Fruit fly (Drosophila melanogaster) whole organism, embryonic: ENCODE data around the gene CG8329.
A peak's percentile ranks its signal among the peaks of the same experiment; 100 is the strongest.

Experiments
- Adf1 ChIP-seq: fragments of 200-800 bp; sonication (Bioruptor generic); IDR thresholded peaks from 2 replicates; pipeline ENCODE4 v1.3.6; 2022; ENCODE audit warnings: missing biosample characterization, missing genetic modification characterization
- C15 ChIP-seq: fragments of 200-800 bp; sonication (Bioruptor generic); IDR thresholded peaks from 3 replicates; pipeline ENCODE4 v1.3.6; 2022; ENCODE audit warnings: missing biosample characterization, missing genetic modification characterization
- CG10267 ChIP-seq: fragments of 200-800 bp; sonication (Bioruptor generic); optimal IDR thresholded peaks from 2 replicates; lab custom pipeline; 2018; ENCODE audit warnings: missing biosample characterization, mild to moderate bottlenecking, missing genetic modification characterization, moderate library complexity
- CG10543 ChIP-seq: fragments of 200-800 bp; sonication (Bioruptor generic); optimal IDR thresholded peaks from 3 replicates; lab custom pipeline; 2017; ENCODE audit warnings: missing biosample characterization, mild to moderate bottlenecking, missing genetic modification characterization, moderate library complexity
- CG11247 ChIP-seq: fragments of 200-800 bp; sonication (Bioruptor generic); IDR thresholded peaks from 2 replicates; pipeline ENCODE4 v1.3.6; 2022; ENCODE audit warnings: missing biosample characterization, missing genetic modification characterization
- CG11695 ChIP-seq: fragments of 200-800 bp; sonication (Bioruptor generic); IDR thresholded peaks from 3 replicates; pipeline ENCODE4 v1.3.6; 2022; ENCODE audit warnings: missing biosample characterization, missing genetic modification characterization
- CG12236 ChIP-seq: fragments of 200-800 bp; sonication (Bioruptor generic); optimal IDR thresholded peaks from 2 replicates; lab custom pipeline; 2016; ENCODE audit warnings: missing biosample characterization, missing genetic modification characterization
- CG1602 ChIP-seq: fragments of 200-800 bp; sonication (Bioruptor generic); optimal IDR thresholded peaks from 3 replicates; lab custom pipeline; 2016; ENCODE audit warnings: missing biosample characterization, missing genetic modification characterization
- CG31224 ChIP-seq: fragments of 200-800 bp; sonication (Bioruptor generic); IDR thresholded peaks from 2 replicates; pipeline ENCODE4 v1.3.6; 2022; ENCODE audit warnings: missing biosample characterization, missing genetic modification characterization
- CG32767 ChIP-seq: fragments of 200-800 bp; sonication (Bioruptor generic); IDR thresholded peaks from 2 replicates; pipeline ENCODE4 v1.3.6; 2022; ENCODE audit warnings: missing biosample characterization, missing genetic modification characterization
- CG32772 ChIP-seq: fragments of 200-800 bp; sonication (Bioruptor generic); IDR thresholded peaks from 2 replicates; pipeline ENCODE4 v1.3.6; 2022; ENCODE audit warnings: missing biosample characterization, missing genetic modification characterization
- CG34224 ChIP-seq: fragments of 200-800 bp; sonication (Bioruptor generic); IDR thresholded peaks from 3 replicates; pipeline ENCODE4 v1.3.6; 2022; ENCODE audit warnings: missing biosample characterization, missing genetic modification characterization; ENCODE audit not compliant: partially characterized antibody
- CG34376 ChIP-seq: fragments of 200-800 bp; sonication (Bioruptor generic); optimal IDR thresholded peaks from 2 replicates; lab custom pipeline; 2018; ENCODE audit warnings: missing biosample characterization, mild to moderate bottlenecking, missing genetic modification characterization
- CG3995 ChIP-seq: fragments of 200-800 bp; sonication (Bioruptor generic); optimal IDR thresholded peaks from 3 replicates; lab custom pipeline; 2016; ENCODE audit warnings: missing biosample characterization, missing genetic modification characterization
- CG4424 ChIP-seq: fragments of 200-800 bp; sonication (Bioruptor generic); optimal IDR thresholded peaks from 3 replicates; lab custom pipeline; 2016; ENCODE audit warnings: missing biosample characterization, missing genetic modification characterization
- CG4820 ChIP-seq: fragments of 200-800 bp; sonication (Bioruptor generic); optimal IDR thresholded peaks from 3 replicates; lab custom pipeline; 2016; ENCODE audit warnings: missing biosample characterization, missing genetic modification characterization
- CG7357 ChIP-seq: fragments of 200-800 bp; sonication (Bioruptor generic); IDR thresholded peaks from 3 replicates; pipeline ENCODE4 v1.3.6; 2022; ENCODE audit warnings: missing biosample characterization, missing genetic modification characterization
- CG8944 ChIP-seq: fragments of 200-800 bp; sonication (Bioruptor generic); optimal IDR thresholded peaks from 3 replicates; lab custom pipeline; 2016; ENCODE audit warnings: missing biosample characterization, missing genetic modification characterization
- CHES-1-like ChIP-seq: fragments of 200-800 bp; sonication (Bioruptor generic); optimal IDR thresholded peaks from 2 replicates; lab custom pipeline; 2016; ENCODE audit warnings: missing biosample characterization, missing genetic modification characterization
- Dbx ChIP-seq: fragments of 200-800 bp; sonication (Bioruptor generic); IDR thresholded peaks from 3 replicates; pipeline ENCODE4 v1.3.6; 2022; ENCODE audit warnings: missing biosample characterization, missing genetic modification characterization
- Dll ChIP-seq: fragments of 200-800 bp; sonication (Bioruptor generic); IDR thresholded peaks from 4 replicates; pipeline ENCODE4 v1.3.6; 2022; ENCODE audit warnings: missing biosample characterization, missing genetic modification characterization; ENCODE audit not compliant: partially characterized antibody
- Hey ChIP-seq: fragments of 200-800 bp; sonication (Bioruptor generic); optimal IDR thresholded peaks from 3 replicates; lab custom pipeline; 2018; ENCODE audit warnings: missing biosample characterization, mild to moderate bottlenecking, missing genetic modification characterization
- HmgZ ChIP-seq: fragments of 200-800 bp; sonication (Bioruptor generic); optimal IDR thresholded peaks from 2 replicates; lab custom pipeline; 2018; ENCODE audit warnings: missing biosample characterization, mild to moderate bottlenecking, missing genetic modification characterization
- Hr78 ChIP-seq, 2 experiments: fragments of 200-800 bp in 1 of 2; fragments of >200 bp in 1 of 2; sonication (Bioruptor generic) in 1 of 2; optimal IDR thresholded peaks; 2 replicates each; lab custom pipeline; 2017 to 2019; ENCODE audit warnings: missing biosample characterization in 2 of 2, missing genetic modification characterization in 2 of 2, mild to moderate bottlenecking in 1 of 2, moderate library complexity in 1 of 2
- MESR4 ChIP-seq: fragments of 200-800 bp; sonication (Bioruptor generic); optimal IDR thresholded peaks from 2 replicates; lab custom pipeline; 2018; ENCODE audit warnings: missing biosample characterization, mild to moderate bottlenecking, missing genetic modification characterization, moderate library complexity
- Mad ChIP-seq: fragments of 200-800 bp; sonication (Bioruptor generic); optimal IDR thresholded peaks from 2 replicates; lab custom pipeline; 2016; ENCODE audit warnings: missing biosample characterization, missing genetic modification characterization
- Mrtf ChIP-seq: fragments of 200-800 bp; sonication (Bioruptor generic); IDR thresholded peaks from 3 replicates; pipeline ENCODE4 v1.3.6; 2022; ENCODE audit warnings: missing biosample characterization, missing genetic modification characterization
- Myb ChIP-seq: fragments of 200-800 bp; sonication (Bioruptor generic); optimal IDR thresholded peaks from 2 replicates; lab custom pipeline; 2016; ENCODE audit warnings: missing biosample characterization, missing genetic modification characterization
- Spps ChIP-seq: fragments of 200-800 bp; sonication (Bioruptor generic); optimal IDR thresholded peaks from 2 replicates; lab custom pipeline; 2018; ENCODE audit warnings: missing biosample characterization, mild to moderate bottlenecking, missing genetic modification characterization
- aop ChIP-seq: fragments of 200-800 bp; sonication (Bioruptor generic); IDR thresholded peaks from 2 replicates; pipeline ENCODE4 v1.3.6; 2022; ENCODE audit warnings: missing biosample characterization, missing genetic modification characterization
- bbx ChIP-seq: fragments of 200-800 bp; sonication (Bioruptor generic); IDR thresholded peaks from 2 replicates; pipeline ENCODE4 v1.3.6; 2022; ENCODE audit warnings: missing biosample characterization, missing genetic modification characterization; ENCODE audit not compliant: partially characterized antibody
- bcd ChIP-seq: fragments of 200-800 bp; sonication (Bioruptor generic); optimal IDR thresholded peaks from 2 replicates; lab custom pipeline; 2017; ENCODE audit warnings: missing biosample characterization, mild to moderate bottlenecking, missing genetic modification characterization
- ci ChIP-seq: fragments of 200-800 bp; sonication (Bioruptor generic); IDR thresholded peaks from 3 replicates; pipeline ENCODE4 v1.3.6; 2022; ENCODE audit warnings: missing biosample characterization, missing genetic modification characterization
- croc ChIP-seq: fragments of 200-800 bp; sonication (Bioruptor generic); conservative IDR thresholded peaks from 3 replicates; pipeline ENCODE4 v1.3.6; 2022; ENCODE audit warnings: missing biosample characterization, missing genetic modification characterization
- crol ChIP-seq: fragments of 200-800 bp; sonication (Bioruptor generic); IDR thresholded peaks from 2 replicates; pipeline ENCODE4 v1.3.6; 2022; ENCODE audit warnings: missing biosample characterization, missing genetic modification characterization
- cwo ChIP-seq: fragments of 200-800 bp; sonication (Bioruptor generic); optimal IDR thresholded peaks from 3 replicates; lab custom pipeline; 2017; ENCODE audit warnings: missing biosample characterization, missing genetic modification characterization, mild to moderate bottlenecking, moderate library complexity, missing genetic modification reagents
- ewg ChIP-seq: fragments of 200-800 bp; sonication (Bioruptor generic); optimal IDR thresholded peaks from 3 replicates; lab custom pipeline; 2017; ENCODE audit warnings: mild to moderate bottlenecking, missing biosample characterization, missing genetic modification reagents, missing genetic modification characterization
- exex ChIP-seq: fragments of 200-800 bp; sonication (Bioruptor generic); optimal IDR thresholded peaks from 4 replicates; lab custom pipeline; 2018; ENCODE audit warnings: missing biosample characterization, mild to moderate bottlenecking, missing genetic modification characterization, moderate library complexity
- fd96Cb ChIP-seq: fragments of 200-800 bp; sonication (Bioruptor generic); optimal IDR thresholded peaks from 2 replicates; lab custom pipeline; 2018; ENCODE audit warnings: missing biosample characterization, mild to moderate bottlenecking, missing genetic modification characterization, moderate library complexity
- grn ChIP-seq: fragments of 200-800 bp; sonication (Bioruptor generic); optimal IDR thresholded peaks from 3 replicates; lab custom pipeline; 2017; ENCODE audit warnings: missing biosample characterization, missing genetic modification characterization
- lab ChIP-seq: fragments of 200-800 bp; sonication (Bioruptor generic); optimal IDR thresholded peaks from 3 replicates; lab custom pipeline; 2017; ENCODE audit warnings: missing biosample characterization, missing genetic modification characterization, mild to moderate bottlenecking, moderate library complexity, missing genetic modification reagents
- luna ChIP-seq: fragments of 200-800 bp; sonication (Bioruptor generic); optimal IDR thresholded peaks from 2 replicates; lab custom pipeline; 2016; ENCODE audit warnings: missing biosample characterization, missing genetic modification characterization
- nau ChIP-seq: fragments of 200-800 bp; sonication (Bioruptor generic); optimal IDR thresholded peaks from 3 replicates; lab custom pipeline; 2017; ENCODE audit warnings: missing biosample characterization, mild to moderate bottlenecking, missing genetic modification characterization, missing genetic modification reagents
- pan ChIP-seq, 4 experiments: fragments of >200 bp in 3 of 4; fragments of 200-800 bp in 1 of 4; sonication (Bioruptor generic) in 1 of 4; optimal IDR thresholded peaks in 3 of 4; IDR thresholded peaks in 1 of 4; 2 replicates each; pipeline versions ENCODE4 v1.3.6 to Lab custom; 2017 to 2022; ENCODE audit warnings: missing biosample characterization in 2 of 4, missing genetic modification characterization in 2 of 4, mixed read lengths in 1 of 4
- pros ChIP-seq: fragments of 200-800 bp; sonication (Bioruptor generic); optimal IDR thresholded peaks from 3 replicates; lab custom pipeline; 2019; ENCODE audit warnings: missing biosample characterization, mild to moderate bottlenecking, missing genetic modification characterization, moderate library complexity
- scrt ChIP-seq: fragments of 200-800 bp; sonication (Bioruptor generic); optimal IDR thresholded peaks from 2 replicates; lab custom pipeline; 2018; ENCODE audit warnings: missing biosample characterization, mild to moderate bottlenecking, missing genetic modification characterization, moderate library complexity
- sd ChIP-seq: fragments of 200-800 bp; sonication (Bioruptor generic); optimal IDR thresholded peaks from 3 replicates; lab custom pipeline; 2018; ENCODE audit warnings: missing biosample characterization, mild to moderate bottlenecking, missing genetic modification characterization, moderate library complexity
- sens-2 ChIP-seq: fragments of 200-800 bp; sonication (Bioruptor generic); IDR thresholded peaks from 2 replicates; pipeline ENCODE4 v1.3.6; 2022; ENCODE audit warnings: missing biosample characterization, missing genetic modification characterization
- sob ChIP-seq: fragments of 200-800 bp; sonication (Bioruptor generic); IDR thresholded peaks from 2 replicates; pipeline ENCODE4 v1.3.6; 2022; ENCODE audit warnings: missing biosample characterization, missing genetic modification characterization

The CG8329 gene

dm6 chr3L:9671372-9671771 is 33.5 kb downstream of the CG8329 start (continued):
- TF ChIP-seq Dbx (GFP tag; lab: Robert Waterston, UW) (0 out of 3 replicates have a peak, but pooled peaks have one; percentile 10), sens-2 (GFP tag; lab: Robert Waterston, UW) (peak; percentile 39; the same call in 1 of the 2 replicates), CG32767 (GFP tag; lab: Robert Waterston, UW) (no peak), crol (GFP tag; lab: Robert Waterston, UW) (peak; percentile 42; the same call in 1 of the 2 replicates), Hey (tag; lab: Kevin White, UChicago) (peak; percentile 51), MESR4 (GFP tag; lab: Kevin White, UChicago) (no peak), CG11247 (GFP tag; lab: Robert Waterston, UW) (0 out of 2 replicates have a peak, but pooled peaks have one; percentile 17), Mrtf (no peak), ci (GFP tag; lab: Robert Waterston, UW) (0 out of 3 replicates have a peak, but pooled peaks have one; percentile 11), CG10543 (peak; percentile 42), cwo (peak; percentile 61), fd96Cb (tag; lab: Kevin White, UChicago) (no peak), CG1602 (GFP tag; lab: Kevin White, UChicago) (no peak), pan (optimal IDR thresholded peaks at IDR 0.05; lab: Kevin White, UChicago) (no peak), pan (GFP tag; optimal IDR thresholded peaks at IDR 0.05 in 1 of 2, IDR thresholded peaks at IDR 0.05 in 1 of 2) (no peak), C15 (no peak), Adf1 (GFP tag; lab: Robert Waterston, UW) (peak; percentile 51; the same call in 1 of the 2 replicates), bbx (GFP tag; lab: Robert Waterston, UW) (0 out of 2 replicates have a peak, but pooled peaks have one; percentile 8), CG4820 (GFP tag; lab: Kevin White, UChicago) (no peak), CHES-1-like (no peak), bcd (GFP tag; lab: Kevin White, UChicago) (no peak), CG32772 (GFP tag; lab: Robert Waterston, UW) (no peak), Dll (GFP tag; lab: Robert Waterston, UW) (no peak), sob (GFP tag; lab: Robert Waterston, UW) (0 out of 2 replicates have a peak, but pooled peaks have one; percentile 7)

DNA sequence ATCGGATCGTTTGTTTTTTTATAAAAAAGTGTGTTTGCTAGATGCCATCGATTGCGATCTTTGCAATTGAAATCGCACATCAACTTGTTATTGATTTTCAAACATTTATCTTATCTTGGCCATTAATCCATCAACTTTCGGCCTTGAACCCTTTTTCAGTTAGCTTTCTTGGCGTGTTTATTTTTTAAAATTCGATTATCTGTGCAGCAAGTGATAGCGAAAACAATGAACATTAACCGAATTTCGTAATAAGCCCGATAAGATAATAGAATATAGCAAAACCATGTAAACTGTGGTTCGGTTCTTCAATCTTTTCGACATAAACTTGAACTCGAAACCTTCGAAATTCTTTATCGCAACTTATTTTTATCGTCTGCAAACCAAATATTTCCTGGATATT is 36.4 kb downstream of the CG8329 start:
- TF ChIP-seq Mad (GFP tag; lab: Kevin White, UChicago) (no peak), sd (tag; lab: Kevin White, UChicago) (peak; percentile 30), lab (peak; percentile 38), Mrtf (no peak), exex (tag; lab: Kevin White, UChicago) (peak; percentile 70), luna (GFP tag; lab: Kevin White, UChicago) (no peak), CG7357 (GFP tag; lab: Robert Waterston, UW) (no peak), Myb (GFP tag; lab: Kevin White, UChicago) (no peak), cwo (no peak), CG34224 (GFP tag; lab: Robert Waterston, UW) (no peak), ewg (no peak), aop (GFP tag; lab: Robert Waterston, UW) (no peak), CG8944 (GFP tag; lab: Kevin White, UChicago) (no peak), croc (no peak), CG34376 (GFP tag; lab: Kevin White, UChicago) (peak; percentile 46), Hr78 (GFP tag; optimal IDR thresholded peaks at IDR 0.05; lab: Kevin White, UChicago) (peak in 1 of 2 experiments; percentile 56), grn (GFP tag; lab: Kevin White, UChicago) (peak; percentile 82), CG31224 (GFP tag; lab: Robert Waterston, UW) (no peak), CG10267 (tag; lab: Kevin White, UChicago) (no peak), pros (GFP tag; lab: Kevin White, UChicago) (no peak), bbx (GFP tag; lab: Robert Waterston, UW) (no peak), CG3995 (GFP tag; lab: Kevin White, UChicago) (no peak), CG4424 (no peak), CG12236 (GFP tag; lab: Kevin White, UChicago) (no peak), nau (GFP tag; lab: Kevin White, UChicago) (no peak), HmgZ (no peak), scrt (GFP tag; lab: Kevin White, UChicago) (no peak), CG11695 (GFP tag; lab: Robert Waterston, UW) (no peak), Spps (tag; lab: Kevin White, UChicago) (no peak)
